Worm (Caenorhabditis elegans) whole organism, L2 larva: ENCODE results near the gene T28A11.17.

Experiments used
- R02D3.7 ChIP-seq: fragments of 150-350 bp; optimal IDR thresholded peaks from 2 replicates; lab custom pipeline; 2014; ENCODE audit warnings: missing biosample characterization, missing genetic modification characterization
- ama-1 ChIP-seq: fragments of 150-350 bp; optimal IDR thresholded peaks from 2 replicates; lab custom pipeline; 2018; ENCODE audit warnings: inconsistent platforms
- ceh-82 ChIP-seq: fragments of 150-350 bp; optimal IDR thresholded peaks from 2 replicates; lab custom pipeline; 2014; ENCODE audit warnings: missing biosample characterization, missing genetic modification characterization
- lin-39 ChIP-seq: fragments of 150-350 bp; optimal IDR thresholded peaks from 2 replicates; lab custom pipeline; 2014; ENCODE audit warnings: missing biosample characterization, missing genetic modification reagents, missing genetic modification characterization
- mab-5 ChIP-seq: fragments of 150-350 bp; optimal IDR thresholded peaks from 2 replicates; lab custom pipeline; 2014; ENCODE audit warnings: missing biosample characterization, missing genetic modification characterization
- nhr-11 ChIP-seq: fragments of 150-350 bp; optimal IDR thresholded peaks from 2 replicates; lab custom pipeline; 2014; ENCODE audit warnings: missing biosample characterization, missing genetic modification characterization
- nhr-237 ChIP-seq: fragments of 150-350 bp; optimal IDR thresholded peaks from 2 replicates; lab custom pipeline; 2014; ENCODE audit warnings: missing biosample characterization, missing genetic modification characterization
- nhr-25 ChIP-seq: fragments of 150-350 bp; sonication (generic microtip); optimal IDR thresholded peaks from 3 replicates; lab custom pipeline; 2014; ENCODE audit warnings: missing biosample characterization, missing genetic modification characterization
- nhr-77 ChIP-seq: fragments of 150-350 bp; optimal IDR thresholded peaks from 2 replicates; lab custom pipeline; 2014; ENCODE audit warnings: missing biosample characterization, missing genetic modification characterization
- skn-1 ChIP-seq: sonication (generic microtip); optimal IDR thresholded peaks from 2 replicates; lab custom pipeline; 2017; ENCODE audit warnings: missing biosample characterization, missing genetic modification characterization
- zag-1 ChIP-seq: fragments of 150-350 bp; optimal IDR thresholded peaks from 2 replicates; lab custom pipeline; 2014; ENCODE audit warnings: missing biosample characterization, missing genetic modification characterization

ce11 chrV:3308169-3308568 lies 42.1 kb upstream of the T28A11.17 start, which contains the start of gene srbc-3:
- TF ChIP-seq nhr-11 (tag; lab: Kevin White, UChicago), result no peak
- TF ChIP-seq R02D3.7 (tag; lab: Kevin White, UChicago), result no peak
- TF ChIP-seq ama-1 (lab: Kevin White, UChicago), result no peak
- TF ChIP-seq ceh-82 (tag; lab: Kevin White, UChicago), result no peak
- TF ChIP-seq nhr-237, result no peak
- TF ChIP-seq zag-1 (tag; lab: Kevin White, UChicago), result no peak
- TF ChIP-seq nhr-25, result no peak
- no peak for TF ChIP-seq mab-5
- no peak for TF ChIP-seq lin-39 (tag; lab: Kevin White, UChicago)
- TF ChIP-seq skn-1 (tag; lab: Kevin White, UChicago), result no peak
- no peak for TF ChIP-seq nhr-77
